Fruit fly (Drosophila melanogaster) whole organism, pupa: ENCODE measurements around the gene CG4733.

Source experiments
- CG12605 ChIP-seq: fragments of 200-800 bp; sonication (Bioruptor generic); IDR thresholded peaks from 2 replicates; pipeline ENCODE4 v1.3.6; 2022; ENCODE audit warnings: missing biosample characterization, missing genetic modification characterization
- CG34367 ChIP-seq: fragments of 200-800 bp; sonication (Bioruptor generic); optimal IDR thresholded peaks from 2 replicates; lab custom pipeline; 2018; ENCODE audit warnings: missing biosample characterization, mild to moderate bottlenecking, missing genetic modification characterization

DNA sequence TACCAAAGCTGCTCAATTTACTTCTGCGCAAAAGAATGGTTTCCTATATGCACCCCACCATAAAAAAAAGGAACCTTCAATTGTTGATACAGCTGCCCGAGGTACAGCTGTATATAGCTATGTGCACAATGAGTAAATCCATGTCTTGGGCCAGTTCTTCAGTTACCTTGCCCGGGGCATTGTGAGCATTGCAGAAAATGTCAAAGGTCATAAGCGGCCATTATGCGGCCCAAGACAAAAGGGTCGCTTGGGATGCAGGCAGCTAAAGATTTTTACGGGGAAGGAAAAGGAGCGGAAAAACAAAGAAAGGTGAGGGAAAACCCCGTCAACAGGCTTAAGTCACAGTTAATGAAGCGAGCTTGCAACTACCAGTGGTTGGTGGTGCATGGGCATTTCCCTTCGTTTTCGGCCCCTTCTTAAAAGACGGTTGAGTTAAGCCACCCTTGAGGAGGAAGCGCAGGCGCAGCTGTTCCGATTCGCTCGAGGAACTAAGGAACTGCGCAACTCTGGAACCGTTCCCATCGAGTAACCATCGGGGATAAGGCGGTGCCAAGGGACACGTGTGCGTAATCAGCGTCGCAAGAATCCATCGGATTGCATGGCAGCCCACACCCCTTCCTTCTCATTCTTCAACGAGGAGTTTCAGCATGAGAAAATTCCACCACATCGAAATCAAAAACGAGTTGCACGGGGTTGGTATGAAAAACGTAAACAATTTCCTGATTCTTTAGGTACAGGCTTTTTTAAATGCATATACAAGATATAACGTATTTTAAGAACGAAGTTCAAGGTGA lies 40.6 kb downstream of the CG4733 start:
- no peak for TF ChIP-seq CG12605
- TF ChIP-seq CG34367 (tag; lab: Kevin White, UChicago), result no peak
